Worm (Caenorhabditis elegans) whole organism, L2 larva: ENCODE data around the gene nhr-199.

Source experiments
- aly-2 ChIP-seq: fragments of 150-350 bp; optimal IDR thresholded peaks from 2 replicates; lab custom pipeline; 2014; ENCODE audit warnings: missing biosample characterization, missing genetic modification characterization
- ama-1 ChIP-seq: fragments of 150-350 bp; optimal IDR thresholded peaks from 2 replicates; lab custom pipeline; 2018; ENCODE audit warnings: inconsistent platforms
- blmp-1 ChIP-seq: sonication (generic microtip); optimal IDR thresholded peaks from 2 replicates; lab custom pipeline; 2017; ENCODE audit warnings: missing genetic modification characterization, mild to moderate bottlenecking, missing compliant biosample characterization, antibody characterized with exemption, moderate library complexity; ENCODE audit not compliant: insufficient read depth
- lin-39 ChIP-seq: fragments of 150-350 bp; optimal IDR thresholded peaks from 2 replicates; lab custom pipeline; 2014; ENCODE audit warnings: missing biosample characterization, missing genetic modification reagents, missing genetic modification characterization
- mdl-1 ChIP-seq, 2 experiments: fragments of 150-350 bp in 1 of 2; sonication (generic microtip) in 1 of 2; optimal IDR thresholded peaks; 2 replicates each; lab custom pipeline; 2017; ENCODE audit warnings: missing biosample characterization in 2 of 2, missing genetic modification characterization in 2 of 2
- nhr-25 ChIP-seq: fragments of 150-350 bp; sonication (generic microtip); optimal IDR thresholded peaks from 3 replicates; lab custom pipeline; 2014; ENCODE audit warnings: missing biosample characterization, missing genetic modification characterization
- skn-1 ChIP-seq: sonication (generic microtip); optimal IDR thresholded peaks from 2 replicates; lab custom pipeline; 2017; ENCODE audit warnings: missing biosample characterization, missing genetic modification characterization
- unc-39 ChIP-seq: fragments of 150-350 bp; optimal IDR thresholded peaks from 2 replicates; lab custom pipeline; 2014; ENCODE audit warnings: missing biosample characterization, missing genetic modification characterization
- ztf-11 ChIP-seq: sonication (generic microtip); optimal IDR thresholded peaks from 2 replicates; lab custom pipeline; 2017; ENCODE audit warnings: missing biosample characterization, missing genetic modification characterization
- ztf-4 ChIP-seq: fragments of 150-350 bp; optimal IDR thresholded peaks from 2 replicates; lab custom pipeline; 2014; ENCODE audit warnings: missing biosample characterization, missing genetic modification characterization

ce11 chrV:15733568-15733967, 33.9 kb upstream of the nhr-199 start, which contains the start of gene T23D5.3:
- no peak for TF ChIP-seq ama-1 (lab: Kevin White, UChicago)
- no peak for TF ChIP-seq aly-2 (tag; lab: Kevin White, UChicago)
- no peak for TF ChIP-seq mdl-1 (tag; optimal IDR thresholded peaks at IDR 0.05; lab: Kevin White, UChicago)
- no peak for TF ChIP-seq nhr-25
- TF ChIP-seq ztf-11 (tag; lab: Kevin White, UChicago) = no peak
- no peak for TF ChIP-seq unc-39 (tag; lab: Kevin White, UChicago)
- no peak for TF ChIP-seq lin-39 (tag; lab: Kevin White, UChicago)
- TF ChIP-seq skn-1 = no peak
- TF ChIP-seq blmp-1 (tag; lab: Kevin White, UChicago) = no peak
- no peak for TF ChIP-seq ztf-4 (tag; lab: Kevin White, UChicago)
